Worm (Caenorhabditis elegans) whole organism, young adult: ENCODE results near the gene ipla-6.

Experiments used
- die-1 ChIP-seq: sonication (generic microtip); optimal IDR thresholded peaks from 2 replicates; lab custom pipeline; 2016; ENCODE audit warnings: missing genotype, mild to moderate bottlenecking, missing genetic modification characterization, missing compliant biosample characterization
- ets-4 ChIP-seq: fragments of 200-800 bp; sonication (Bioruptor generic); optimal IDR thresholded peaks from 2 replicates; lab custom pipeline; 2018; ENCODE audit warnings: mild to moderate bottlenecking, missing genetic modification characterization, missing compliant biosample characterization
- lin-26 ChIP-seq: fragments of 200-800 bp; sonication (Bioruptor generic); IDR thresholded peaks from 2 replicates; pipeline ENCODE4 v1.3.6; 2022; ENCODE audit warnings: missing genetic modification reagents, missing genetic modification characterization, missing compliant biosample characterization
- madf-10 ChIP-seq: sonication (generic microtip); optimal IDR thresholded peaks from 2 replicates; lab custom pipeline; 2016; ENCODE audit warnings: mild to moderate bottlenecking, missing genetic modification characterization, missing compliant biosample characterization

DNA sequence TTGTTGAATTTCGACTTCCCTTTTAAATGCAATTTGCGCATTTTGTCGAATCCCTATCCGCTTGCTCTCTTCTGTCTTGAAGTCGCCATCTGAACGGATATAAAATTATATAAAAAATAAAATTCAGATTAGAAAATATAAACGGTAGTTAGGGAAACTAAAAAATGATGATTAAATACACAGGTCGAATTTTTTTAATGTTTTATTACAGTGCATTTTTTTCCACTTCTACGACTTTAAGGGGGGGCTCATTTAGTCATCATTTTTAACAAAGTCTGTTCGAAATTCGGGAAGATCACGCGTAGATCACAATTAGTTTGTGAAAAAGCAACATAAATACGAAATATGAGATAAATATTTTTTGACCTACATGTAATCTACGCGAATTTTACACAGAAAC is 5.4 kb downstream of the ipla-6 start, which contains the start of gene Y73B6BL.14:
- TF ChIP-seq die-1 (tag; lab: Kevin White, UChicago), result no peak
- TF ChIP-seq ets-4 (GFP tag; lab: Kevin White, UChicago), result no peak
- no peak for TF ChIP-seq madf-10 (tag; lab: Kevin White, UChicago)
- TF ChIP-seq lin-26, result no peak
